Fruit fly (Drosophila melanogaster): ENCODE data around the gene nAChRbeta3.

Gene nAChRbeta3

DNA sequence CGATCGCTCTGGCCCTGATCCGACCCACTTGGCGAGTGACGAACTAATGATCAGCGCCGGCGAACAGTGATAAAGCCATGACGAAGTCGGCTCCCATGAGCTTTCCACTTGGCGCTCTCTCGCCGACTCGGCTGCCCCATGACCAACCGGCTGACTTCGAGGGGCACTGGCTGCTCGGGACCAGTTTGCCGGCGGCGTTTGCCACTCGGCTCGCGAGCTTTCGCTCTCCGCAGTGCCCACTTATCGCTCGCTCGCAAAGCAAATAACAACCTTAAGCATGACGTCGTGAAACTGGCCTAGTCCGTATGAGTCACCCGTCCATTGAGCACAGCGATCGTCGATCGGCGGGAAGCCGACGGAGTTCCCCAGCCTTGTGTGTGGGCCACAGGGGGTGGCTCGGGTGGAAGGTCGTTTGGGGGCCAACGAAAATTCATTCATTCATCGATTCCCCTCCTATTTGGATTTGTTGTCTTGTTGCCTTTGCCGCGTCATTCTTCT, 7.6 kb downstream of the nAChRbeta3 start, which contains the start of gene Ets21C (continued):
- TF ChIP-seq pho (GFP tag; optimal IDR thresholded peaks at IDR 0.05) (no peak), CG9932 (GFP tag; IDR thresholded peaks at IDR 0.05) (peak; percentile 36), Optix (GFP tag; IDR thresholded peaks at IDR 0.05) (no peak), cwo (GFP tag; optimal IDR thresholded peaks at IDR 0.05) (peak; percentile 37), CG10654 (GFP tag; optimal IDR thresholded peaks at IDR 0.05) (no peak), Rx (GFP tag; IDR thresholded peaks at IDR 0.05) (no peak), chinmo (GFP tag; IDR thresholded peaks at IDR 0.05; ENCODE audit: partially characterized antibody) (peak; percentile 88; the same call in 2 of the 4 replicates), CG18476 (GFP tag; optimal IDR thresholded peaks at IDR 0.05) (no peak), Doc3 (GFP tag; IDR thresholded peaks at IDR 0.05; ENCODE audit: partially characterized antibody) (no peak), rib (GFP tag; IDR thresholded peaks at IDR 0.05) (0 out of 2 replicates have a peak, but pooled peaks have one; percentile 40), ci (GFP tag; IDR thresholded peaks at IDR 0.05) (peak; percentile 65; the same call in 1 of the 3 replicates), unc-4 (GFP tag; IDR thresholded peaks at IDR 0.05; ENCODE audit: partially characterized antibody) (peak; percentile 46; the same call in 1 of the 2 replicates), jumu (GFP tag; optimal IDR thresholded peaks at IDR 0.05) (no peak), CG7987 (GFP tag; optimal IDR thresholded peaks at IDR 0.05) (no peak), Taf1 (GFP tag; IDR thresholded peaks at IDR 0.05) (no peak), CG3838 (GFP tag; optimal IDR thresholded peaks at IDR 0.05) (no peak), Awh (GFP tag; IDR thresholded peaks at IDR 0.05) (0 out of 2 replicates have a peak, but pooled peaks have one; percentile 9), zen2 (GFP tag; IDR thresholded peaks at IDR 0.05; ENCODE audit: partially characterized antibody) (peak; percentile 43; the same call in 1 of the 3 replicates), CG7839 (tag; optimal IDR thresholded peaks at IDR 0.05) (no peak), Eip74EF (GFP tag; optimal IDR thresholded peaks at IDR 0.05) (peak in 1 of 2 experiments; percentile 40), D (optimal IDR thresholded peaks at IDR 0.05) (no peak), D (GFP tag; optimal IDR thresholded peaks at IDR 0.05) (no peak), Dbx (GFP tag; IDR thresholded peaks at IDR 0.05) (peak; percentile 38; the same call in 1 of the 3 replicates), grn (GFP tag; optimal IDR thresholded peaks at IDR 0.05) (peak; percentile 97), CG5245 (GFP tag; optimal IDR thresholded peaks at IDR 0.05) (no peak), Fer3 (tag; optimal IDR thresholded peaks at IDR 0.05) (no peak), Adf1 (GFP tag; IDR thresholded peaks at IDR 0.05) (peak; percentile 64; the same call in 1 of the 2 replicates), Mes4 (GFP tag; optimal IDR thresholded peaks at IDR 0.05) (no peak), CG31388 (GFP tag; optimal IDR thresholded peaks at IDR 0.05) (no peak), CG6175 (GFP tag; IDR thresholded peaks at IDR 0.05) (0 out of 3 replicates have a peak, but pooled peaks have one; percentile 73), CG11247 (GFP tag; IDR thresholded peaks at IDR 0.05) (no peak), crp (GFP tag; optimal IDR thresholded peaks at IDR 0.05) (no peak), wdn (GFP tag; IDR thresholded peaks at IDR 0.05) (0 out of 2 replicates have a peak, but pooled peaks have one; percentile 11), CG32772 (GFP tag; IDR thresholded peaks at IDR 0.05) (no peak), insv (GFP tag; optimal IDR thresholded peaks at IDR 0.05) (no peak), gfzf (GFP tag; optimal IDR thresholded peaks at IDR 0.05) (no peak), sug (tag; optimal IDR thresholded peaks at IDR 0.05) (peak; percentile 99), CG6689 (GFP tag; IDR thresholded peaks at IDR 0.05) (peak; percentile 86), CG11504 (tag; optimal IDR thresholded peaks at IDR 0.05) (no peak), chn (GFP tag; optimal IDR thresholded peaks at IDR 0.05) (peak; percentile 34), CG32532 (GFP tag; IDR thresholded peaks at IDR 0.05) (peak; percentile 59; the same call in 1 of the 2 replicates), Hr39 (optimal IDR thresholded peaks at IDR 0.05) (no peak), Fer1 (GFP tag; optimal IDR thresholded peaks at IDR 0.05) (peak; percentile 70), CrebB (tag; optimal IDR thresholded peaks at IDR 0.05) (peak; percentile 18), HmgD (GFP tag; optimal IDR thresholded peaks at IDR 0.05) (no peak), E2f1 (GFP tag; IDR thresholded peaks at IDR 0.05) (no peak), Hey (tag; optimal IDR thresholded peaks at IDR 0.05) (peak; percentile 3), CG8290 (GFP tag; optimal IDR thresholded peaks at IDR 0.05) (no peak), CG8290 (tag; optimal IDR thresholded peaks at IDR 0.05) (peak in 1 of 2 experiments; percentile 58), CG13123 (GFP tag; optimal IDR thresholded peaks at IDR 0.05) (no peak), zfh1 (GFP tag; IDR thresholded peaks at IDR 0.05) (0 out of 3 replicates have a peak, but pooled peaks have one; percentile 14)

Measured in whole organism, embryonic.